Worm (Caenorhabditis elegans): ENCODE data around the gene dcar-1.
A peak's percentile ranks its signal among the peaks of the same experiment; 100 is the strongest.

DNA sequence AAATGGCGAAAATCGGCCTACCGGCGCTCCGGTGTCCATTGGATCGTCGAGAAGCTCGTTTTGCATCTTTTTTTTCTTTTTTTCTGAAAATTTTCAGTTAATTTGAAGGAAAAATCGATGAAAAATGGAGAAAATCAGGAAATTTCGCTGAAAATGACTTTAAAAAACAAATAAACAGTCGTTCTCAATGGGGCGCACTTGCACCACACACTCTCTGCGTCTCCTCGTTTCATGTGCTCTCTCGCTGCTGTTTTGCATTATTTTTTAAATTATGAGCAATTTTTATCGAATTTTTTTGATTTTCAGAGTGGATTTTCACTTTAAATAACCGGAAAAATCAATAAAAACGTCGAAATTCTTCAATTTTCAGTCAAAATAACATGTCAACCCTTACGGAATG, 39.5 kb upstream of the dcar-1 start, which contains the start of gene csn-1:
- TF ChIP-seq snpc-4 (tag; optimal IDR thresholded peaks at IDR 0.05), result peak; percentile 31
- TF ChIP-seq nhr-237 (tag; optimal IDR thresholded peaks at IDR 0.05), result no peak
- no peak for TF ChIP-seq tbx-2 (tag; optimal IDR thresholded peaks at IDR 0.05)
- no peak for TF ChIP-seq ztf-11 (tag; optimal IDR thresholded peaks at IDR 0.05)
